Fruit fly (Drosophila melanogaster): Measurements from ENCODE around the gene Fkbp39.

dm6 chr3R:15309924-15310323 lies 23.0 kb downstream of the Fkbp39 start, which contains the start of gene Tm2:
- TF ChIP-seq Crg-1 (GFP tag; optimal IDR thresholded peaks at IDR 0.05) (no peak), CG12768 (GFP tag; optimal IDR thresholded peaks at IDR 0.05) (no peak), CG33017 (tag; optimal IDR thresholded peaks at IDR 0.05) (no peak), Clk (GFP tag; optimal IDR thresholded peaks at IDR 0.05) (no peak), kay (GFP tag; ENCODE audit: borderline replicate concordance) (no peak), CG5204 (GFP tag; optimal IDR thresholded peaks at IDR 0.05) (no peak), tj (GFP tag; optimal IDR thresholded peaks at IDR 0.05) (no peak), Hr96 (GFP tag; optimal IDR thresholded peaks at IDR 0.05) (no peak)

Measured in whole organism, adult.